Worm (Caenorhabditis elegans) whole organism, late embryonic: ENCODE data around the gene sftd-3.

Experiments used
- F13H6.1 ChIP-seq: sonication (generic microtip); optimal IDR thresholded peaks from 2 replicates; lab custom pipeline; 2016; ENCODE audit warnings: missing genetic modification characterization, missing compliant biosample characterization
- ceh-14 ChIP-seq: sonication (generic microtip); optimal IDR thresholded peaks from 2 replicates; lab custom pipeline; 2016; ENCODE audit warnings: missing genotype, missing genetic modification characterization, missing compliant biosample characterization
- ceh-45 ChIP-seq: fragments of 200-800 bp; sonication (Bioruptor generic); IDR thresholded peaks from 2 replicates; pipeline ENCODE4 v1.3.6; 2022; ENCODE audit warnings: missing genetic modification reagents, missing genetic modification characterization, missing compliant biosample characterization
- lin-11 ChIP-seq: fragments of 200-800 bp; sonication (Bioruptor generic); optimal IDR thresholded peaks from 2 replicates; lab custom pipeline; 2018; ENCODE audit warnings: mild to moderate bottlenecking, missing genetic modification characterization, missing compliant biosample characterization
- unc-55 ChIP-seq: sonication (generic microtip); optimal IDR thresholded peaks from 2 replicates; lab custom pipeline; 2017; ENCODE audit warnings: missing biosample characterization, missing genetic modification reagents, missing genetic modification characterization

DNA sequence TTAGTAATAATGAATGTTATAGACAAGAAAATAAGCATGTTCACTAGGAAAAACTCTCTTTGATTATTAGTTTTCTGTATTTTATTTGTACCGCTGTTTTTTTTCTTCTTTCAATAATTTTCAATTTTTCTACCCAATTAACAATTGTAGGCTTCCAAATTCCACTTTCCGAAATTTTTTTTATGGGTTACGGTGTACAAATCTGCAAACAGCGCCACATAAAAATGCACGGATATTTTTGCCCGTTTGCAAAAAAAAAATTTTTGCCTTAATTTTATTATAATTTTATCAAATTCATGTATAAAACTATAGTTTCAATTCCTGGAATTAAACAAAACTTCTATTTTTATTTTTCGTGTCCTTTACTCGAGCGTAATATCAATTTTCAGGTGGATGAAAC lies 28.8 kb upstream of the sftd-3 start, which contains the start of gene ooc-5:
- TF ChIP-seq lin-11 (no peak), F13H6.1 (tag; lab: Kevin White, UChicago) (no peak), ceh-14 (tag; lab: Kevin White, UChicago) (no peak), ceh-45 (GFP tag; lab: Robert Waterston, UW) (no peak), unc-55 (no peak)
